Fruit fly (Drosophila melanogaster) whole organism, embryonic: ENCODE measurements around the gene CG6432.

Experiments
- CG10209 ChIP-seq: fragments of 200-800 bp; sonication (Bioruptor generic); optimal IDR thresholded peaks from 3 replicates; lab custom pipeline; 2017; ENCODE audit warnings: missing biosample characterization, mild to moderate bottlenecking, missing genetic modification characterization, missing genetic modification reagents
- CG1024 ChIP-seq: fragments of 200-800 bp; sonication (Bioruptor generic); IDR thresholded peaks from 2 replicates; pipeline ENCODE4 v1.3.6; 2022; ENCODE audit warnings: missing biosample characterization, missing genetic modification characterization
- CG11456 ChIP-seq: fragments of 200-800 bp; sonication (Bioruptor generic); IDR thresholded peaks from 3 replicates; pipeline ENCODE4 v1.3.6; 2022; ENCODE audit warnings: missing biosample characterization, missing genetic modification characterization
- CG1233 ChIP-seq: fragments of 200-800 bp; sonication (Bioruptor generic); optimal IDR thresholded peaks from 4 replicates; lab custom pipeline; 2018; ENCODE audit warnings: missing biosample characterization, mild to moderate bottlenecking, missing genetic modification characterization
- CG12942 ChIP-seq: fragments of 200-800 bp; sonication (Bioruptor generic); optimal IDR thresholded peaks from 3 replicates; lab custom pipeline; 2016; ENCODE audit warnings: missing biosample characterization, missing genetic modification characterization
- CG13123 ChIP-seq: fragments of 200-800 bp; sonication (Bioruptor generic); optimal IDR thresholded peaks from 2 replicates; lab custom pipeline; 2016; ENCODE audit warnings: missing biosample characterization, missing genetic modification characterization
- CG14050 ChIP-seq: fragments of 200-800 bp; sonication (Bioruptor generic); IDR thresholded peaks from 3 replicates; pipeline ENCODE4 v1.3.6; 2022; ENCODE audit warnings: missing biosample characterization, missing genetic modification characterization
- CG14860 ChIP-seq: fragments of 200-800 bp; sonication (Bioruptor generic); IDR thresholded peaks from 3 replicates; pipeline ENCODE4 v1.3.6; 2022; ENCODE audit warnings: missing biosample characterization, missing genetic modification characterization; ENCODE audit not compliant: partially characterized antibody
- CG15011 ChIP-seq: fragments of 200-800 bp; sonication (Bioruptor generic); optimal IDR thresholded peaks from 3 replicates; lab custom pipeline; 2018; ENCODE audit warnings: missing biosample characterization, mild to moderate bottlenecking, missing genetic modification characterization
- CG1529 ChIP-seq: fragments of 200-800 bp; sonication (Bioruptor generic); optimal IDR thresholded peaks from 3 replicates; lab custom pipeline; 2018; ENCODE audit warnings: missing biosample characterization, missing genetic modification characterization
- CG15601 ChIP-seq: fragments of 200-800 bp; sonication (Bioruptor generic); optimal IDR thresholded peaks from 3 replicates; lab custom pipeline; 2019; ENCODE audit warnings: missing biosample characterization, mild to moderate bottlenecking, missing genetic modification characterization, moderate library complexity
- CG1647 ChIP-seq: fragments of 200-800 bp; sonication (Bioruptor generic); optimal IDR thresholded peaks from 3 replicates; lab custom pipeline; 2016; ENCODE audit warnings: missing biosample characterization, missing genetic modification characterization
- CG17359 ChIP-seq: fragments of 200-800 bp; sonication (Bioruptor generic); optimal IDR thresholded peaks from 3 replicates; lab custom pipeline; 2018; ENCODE audit warnings: missing biosample characterization, mild to moderate bottlenecking, missing genetic modification characterization, moderate library complexity
- CG1792 ChIP-seq: fragments of 200-800 bp; sonication (Bioruptor generic); optimal IDR thresholded peaks from 2 replicates; lab custom pipeline; 2016; ENCODE audit warnings: missing biosample characterization, missing genetic modification characterization
- CG18262 ChIP-seq: fragments of 200-800 bp; optimal IDR thresholded peaks from 3 replicates; lab custom pipeline; 2019; ENCODE audit warnings: missing biosample characterization, mild to moderate bottlenecking, missing genetic modification characterization, moderate library complexity
- CG2199 ChIP-seq: fragments of 200-800 bp; sonication (Bioruptor generic); IDR thresholded peaks from 3 replicates; pipeline ENCODE4 v1.3.6; 2022; ENCODE audit warnings: missing biosample characterization, missing genetic modification characterization
- CG2875 ChIP-seq: fragments of 200-800 bp; sonication (Bioruptor generic); optimal IDR thresholded peaks from 2 replicates; lab custom pipeline; 2017; ENCODE audit warnings: missing biosample characterization, mild to moderate bottlenecking, missing genetic modification characterization, missing genetic modification reagents
- CG3281 ChIP-seq: fragments of 200-800 bp; sonication (Bioruptor generic); optimal IDR thresholded peaks from 3 replicates; lab custom pipeline; 2017; ENCODE audit warnings: missing biosample characterization, mild to moderate bottlenecking, missing genetic modification characterization
- CG33557 ChIP-seq: fragments of 200-800 bp; sonication (Bioruptor generic); optimal IDR thresholded peaks from 2 replicates; lab custom pipeline; 2019; ENCODE audit warnings: missing biosample characterization, mild to moderate bottlenecking, missing genetic modification characterization, moderate library complexity
- CG6254 ChIP-seq: fragments of 200-800 bp; sonication (Bioruptor generic); optimal IDR thresholded peaks from 3 replicates; lab custom pipeline; 2017; ENCODE audit warnings: mild to moderate bottlenecking, missing biosample characterization, missing genetic modification reagents, missing genetic modification characterization
- CG8924 ChIP-seq: fragments of 200-800 bp; optimal IDR thresholded peaks from 3 replicates; lab custom pipeline; 2019; ENCODE audit warnings: missing biosample characterization, mild to moderate bottlenecking, missing genetic modification characterization, moderate library complexity
- CG9797 ChIP-seq: fragments of 200-800 bp; sonication (Bioruptor generic); optimal IDR thresholded peaks from 3 replicates; lab custom pipeline; 2018; ENCODE audit warnings: missing biosample characterization, mild to moderate bottlenecking, missing genetic modification characterization
- CG9817 ChIP-seq: fragments of 200-800 bp; sonication (Bioruptor generic); optimal IDR thresholded peaks from 2 replicates; lab custom pipeline; 2018; ENCODE audit warnings: missing biosample characterization, mild to moderate bottlenecking, missing genetic modification characterization, moderate library complexity
- CoRest ChIP-seq: fragments of 200-800 bp; sonication (Bioruptor generic); optimal IDR thresholded peaks from 3 replicates; lab custom pipeline; 2018; ENCODE audit warnings: missing biosample characterization, mild to moderate bottlenecking, missing genetic modification characterization, moderate library complexity
- D19A ChIP-seq: fragments of 200-800 bp; optimal IDR thresholded peaks from 3 replicates; lab custom pipeline; 2019; ENCODE audit warnings: missing biosample characterization, mild to moderate bottlenecking, missing genetic modification characterization, moderate library complexity
- Dfd ChIP-seq, 2 experiments: fragments of >200 bp; optimal IDR thresholded peaks; 2 replicates each; lab custom pipeline; 2017; ENCODE audit warnings: missing biosample characterization in 2 of 2, missing genetic modification characterization in 2 of 2
- Dip2 ChIP-seq: fragments of 200-800 bp; sonication (Bioruptor generic); IDR thresholded peaks from 2 replicates; pipeline ENCODE4 v1.3.6; 2022; ENCODE audit warnings: missing biosample characterization, missing genetic modification characterization
- Dref ChIP-seq: fragments of 200-800 bp; sonication (Bioruptor generic); IDR thresholded peaks from 2 replicates; pipeline ENCODE4 v1.3.6; 2022; ENCODE audit warnings: missing biosample characterization, missing genetic modification characterization
- Ets65A ChIP-seq: fragments of 200-800 bp; sonication (Bioruptor generic); peaks from one replicate; lab custom pipeline; 2016; ENCODE audit warnings: missing biosample characterization, missing genetic modification characterization
- Gsc ChIP-seq: fragments of 200-800 bp; sonication (Bioruptor generic); IDR thresholded peaks from 2 replicates; pipeline ENCODE4 v1.3.6; 2022; ENCODE audit warnings: missing biosample characterization, missing genetic modification characterization
- HLH54F ChIP-seq: fragments of 200-800 bp; sonication (Bioruptor generic); optimal IDR thresholded peaks from 3 replicates; lab custom pipeline; 2016; ENCODE audit warnings: missing biosample characterization, missing genetic modification characterization
- Lim3 ChIP-seq: fragments of 200-800 bp; sonication (Bioruptor generic); IDR thresholded peaks from 2 replicates; pipeline ENCODE4 v1.3.6; 2022; ENCODE audit warnings: missing biosample characterization, missing genetic modification characterization
- MBD-R2 ChIP-seq: fragments of 200-800 bp; sonication (Bioruptor generic); IDR thresholded peaks from 2 replicates; pipeline ENCODE4 v1.3.6; 2022; ENCODE audit warnings: missing biosample characterization, missing genetic modification characterization
- Nf-YB ChIP-seq: fragments of 200-800 bp; sonication (Bioruptor generic); optimal IDR thresholded peaks from 3 replicates; lab custom pipeline; 2019; ENCODE audit warnings: missing biosample characterization, mild to moderate bottlenecking, missing genetic modification characterization, moderate library complexity
- PHDP ChIP-seq: fragments of 200-800 bp; sonication (Bioruptor generic); optimal IDR thresholded peaks from 3 replicates; lab custom pipeline; 2018; ENCODE audit warnings: missing biosample characterization, mild to moderate bottlenecking, missing genetic modification characterization, moderate library complexity
- Ravus ChIP-seq: fragments of 200-800 bp; sonication (Bioruptor generic); IDR thresholded peaks from 2 replicates; pipeline ENCODE4 v1.3.6; 2022; ENCODE audit warnings: missing biosample characterization, missing genetic modification characterization
- aop ChIP-seq: fragments of 200-800 bp; sonication (Bioruptor generic); IDR thresholded peaks from 2 replicates; pipeline ENCODE4 v1.3.6; 2022; ENCODE audit warnings: missing biosample characterization, missing genetic modification characterization
- chinmo ChIP-seq: fragments of 200-800 bp; sonication (Bioruptor generic); IDR thresholded peaks from 4 replicates; pipeline ENCODE4 v1.3.6; 2022; ENCODE audit warnings: missing biosample characterization, missing genetic modification characterization; ENCODE audit not compliant: partially characterized antibody
- dmrt99B ChIP-seq: fragments of 200-800 bp; sonication (Bioruptor generic); optimal IDR thresholded peaks from 2 replicates; lab custom pipeline; 2018; ENCODE audit warnings: missing biosample characterization, mild to moderate bottlenecking, missing genetic modification characterization, moderate library complexity
- ftz-f1 ChIP-seq: fragments of 200-800 bp; sonication (Bioruptor generic); optimal IDR thresholded peaks from 2 replicates; lab custom pipeline; 2016; ENCODE audit warnings: missing biosample characterization, missing genetic modification characterization
- gcm ChIP-seq: fragments of 200-800 bp; sonication (Bioruptor generic); optimal IDR thresholded peaks from 2 replicates; lab custom pipeline; 2019; ENCODE audit warnings: missing biosample characterization, mild to moderate bottlenecking, missing genetic modification characterization, moderate library complexity
- gem ChIP-seq: fragments of 200-800 bp; sonication (Bioruptor generic); optimal IDR thresholded peaks from 2 replicates; lab custom pipeline; 2019; ENCODE audit warnings: missing biosample characterization, mild to moderate bottlenecking, missing genetic modification characterization, moderate library complexity
- gro ChIP-seq: fragments of 200-800 bp; sonication (Bioruptor generic); optimal IDR thresholded peaks from 2 replicates; lab custom pipeline; 2016; ENCODE audit warnings: missing biosample characterization, missing genetic modification characterization
- oc ChIP-seq: fragments of 200-800 bp; sonication (Bioruptor generic); optimal IDR thresholded peaks from 2 replicates; lab custom pipeline; 2018; ENCODE audit warnings: missing biosample characterization, mild to moderate bottlenecking, missing genetic modification characterization, moderate library complexity
- phol ChIP-seq: fragments of 200-800 bp; sonication (Bioruptor generic); optimal IDR thresholded peaks from 3 replicates; lab custom pipeline; 2018; ENCODE audit warnings: missing biosample characterization, mild to moderate bottlenecking, missing genetic modification characterization, moderate library complexity
- ranshi ChIP-seq: fragments of 200-800 bp; sonication (Bioruptor generic); IDR thresholded peaks from 2 replicates; pipeline ENCODE4 v1.3.6; 2022; ENCODE audit warnings: missing biosample characterization, missing genetic modification characterization
- shn ChIP-seq: fragments of 200-800 bp; sonication (Bioruptor generic); optimal IDR thresholded peaks from 3 replicates; lab custom pipeline; 2016; ENCODE audit warnings: missing biosample characterization, missing genetic modification characterization
- stc ChIP-seq: fragments of 200-800 bp; sonication (Bioruptor generic); IDR thresholded peaks from 2 replicates; pipeline ENCODE4 v1.3.6; 2022; ENCODE audit warnings: missing biosample characterization, missing genetic modification characterization
- stwl ChIP-seq: fragments of 200-800 bp; sonication (Bioruptor generic); optimal IDR thresholded peaks from 3 replicates; lab custom pipeline; 2018; ENCODE audit warnings: missing biosample characterization, mild to moderate bottlenecking, missing genetic modification characterization, moderate library complexity
- trem ChIP-seq: fragments of 200-800 bp; optimal IDR thresholded peaks from 3 replicates; lab custom pipeline; 2019; ENCODE audit warnings: missing biosample characterization, mild to moderate bottlenecking, missing genetic modification characterization, moderate library complexity
- vvl ChIP-seq: fragments of 200-800 bp; sonication (Bioruptor generic); IDR thresholded peaks from 2 replicates; pipeline ENCODE4 v1.3.6; 2022; ENCODE audit warnings: missing biosample characterization, missing genetic modification characterization
- wek ChIP-seq: fragments of 200-800 bp; sonication (Bioruptor generic); optimal IDR thresholded peaks from 3 replicates; lab custom pipeline; 2018; ENCODE audit warnings: missing biosample characterization, mild to moderate bottlenecking, missing genetic modification characterization, moderate library complexity

Gene CG6432

dm6 chr3R:24293171-24293570 is 43.6 kb upstream of the CG6432 start (continued):
- TF ChIP-seq CG10209 (peak; percentile 4), CG1529 (GFP tag; lab: Kevin White, UChicago) (peak; percentile 53), CG3281 (GFP tag; lab: Kevin White, UChicago) (no peak), CG11456 (0 out of 3 replicates have a peak, but pooled peaks have one; percentile 18), CG17359 (tag; lab: Kevin White, UChicago) (peak; percentile 60), Lim3 (GFP tag; lab: Robert Waterston, UW) (no peak), dmrt99B (tag; lab: Kevin White, UChicago) (peak; percentile 11), CG6254 (GFP tag; lab: Kevin White, UChicago) (peak; percentile 48), aop (GFP tag; lab: Robert Waterston, UW) (no peak), CG1792 (GFP tag; lab: Kevin White, UChicago) (no peak), PHDP (tag; lab: Kevin White, UChicago) (peak; percentile 50), CG1233 (GFP tag; lab: Kevin White, UChicago) (peak; percentile 46), ranshi (GFP tag; lab: Robert Waterston, UW) (no peak), CG14860 (GFP tag; lab: Robert Waterston, UW) (no peak), CG12942 (GFP tag; lab: Kevin White, UChicago) (no peak), gem (tag; lab: Kevin White, UChicago) (peak; percentile 38), wek (GFP tag; lab: Kevin White, UChicago) (peak; percentile 61), gcm (GFP tag; lab: Kevin White, UChicago) (peak; percentile 35), CG8924 (tag; lab: Kevin White, UChicago) (peak; percentile 22), Ets65A (GFP tag; lab: Kevin White, UChicago) (peak; percentile 61), trem (tag; lab: Kevin White, UChicago) (peak; percentile 50), Nf-YB (GFP tag; lab: Kevin White, UChicago) (peak; percentile 18), CG15601 (peak; percentile 83), CG9797 (GFP tag; lab: Kevin White, UChicago) (peak; percentile 15), CG2199 (no peak), Dip2 (GFP tag; lab: Robert Waterston, UW) (no peak), stwl (tag; lab: Kevin White, UChicago) (no peak), D19A (tag; lab: Kevin White, UChicago) (peak; percentile 8), CG18262 (tag; lab: Kevin White, UChicago) (peak; percentile 50), CG33557 (GFP tag; lab: Kevin White, UChicago) (peak; percentile 83), ftz-f1 (no peak), MBD-R2 (GFP tag; lab: Robert Waterston, UW) (no peak), oc (peak; percentile 23), CG1024 (GFP tag; lab: Robert Waterston, UW) (no peak), shn (GFP tag; lab: Kevin White, UChicago) (no peak)
- TF ChIP-seq, all 482 proteins: peak for 83

dm6 chr3R:24294299-24294698 is 42.4 kb upstream of the CG6432 start, which contains the start of gene CG5715:
Gene CG5715 (minus strand): TSS chr3R:24294399.
- TF ChIP-seq CG13123 (GFP tag; lab: Kevin White, UChicago) (no peak), CoRest (no peak), Dfd (GFP tag; optimal IDR thresholded peaks at IDR 0.05; lab: Kevin White, UChicago) (no peak), HLH54F (GFP tag; lab: Kevin White, UChicago) (no peak), phol (tag; lab: Kevin White, UChicago) (no peak), CG9817 (tag; lab: Kevin White, UChicago) (no peak), CG1647 (no peak), vvl (GFP tag; lab: Robert Waterston, UW) (no peak), Ravus (GFP tag; lab: Robert Waterston, UW) (no peak), CG14050 (GFP tag; lab: Robert Waterston, UW) (no peak), CG15011 (GFP tag; lab: Kevin White, UChicago) (no peak), CG2875 (GFP tag; lab: Kevin White, UChicago) (no peak), gro (GFP tag; lab: Kevin White, UChicago) (no peak), Gsc (no peak), Dref (no peak), chinmo (GFP tag; lab: Robert Waterston, UW) (no peak), stc (GFP tag; lab: Robert Waterston, UW) (no peak)
